Worm (Caenorhabditis elegans): ENCODE data around the gene C54E10.10.
A peak's percentile ranks its signal among the peaks of the same experiment; 100 is the strongest.

C54E10.10 gene

ce11 chrV:18803260-18803659 lies at the start of gene C54E10.10:
Gene C54E10.10 (minus strand): TSS chrV:18803360.
- TF ChIP-seq K02D7.2 (tag; optimal IDR thresholded peaks at IDR 0.05), result no peak
- no peak for TF ChIP-seq ref-2 (tag; optimal IDR thresholded peaks at IDR 0.05)
- no peak for TF ChIP-seq Y22D7AL.16 (tag; optimal IDR thresholded peaks at IDR 0.05)
- no peak for TF ChIP-seq mec-3 (tag; optimal IDR thresholded peaks at IDR 0.05; ENCODE audit: borderline replicate concordance)

DNA sequence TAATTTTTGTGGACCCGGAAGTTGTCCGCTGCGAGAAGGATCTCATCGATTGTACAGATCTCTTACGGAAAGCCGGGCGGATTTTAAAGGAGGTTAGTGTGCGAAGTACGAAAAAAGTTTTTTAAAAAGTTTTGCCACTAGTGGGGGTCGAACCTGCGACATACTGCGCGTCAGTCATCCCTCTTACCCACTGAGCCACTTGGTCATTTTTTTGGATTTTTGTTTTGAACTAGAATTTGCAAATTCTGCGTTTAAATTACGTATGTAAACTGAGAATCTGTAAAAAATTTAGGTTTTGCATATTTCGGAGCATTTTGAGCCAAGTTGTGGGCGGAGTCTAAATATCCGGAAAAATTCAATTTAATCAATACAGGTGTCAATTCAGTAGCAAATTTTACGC lies 45.4 kb upstream of the C54E10.10 start:
- no peak for TF ChIP-seq fkh-6 (tag; optimal IDR thresholded peaks at IDR 0.05)
- no peak for TF ChIP-seq F13H6.1 (tag; optimal IDR thresholded peaks at IDR 0.05)
- no peak for TF ChIP-seq elt-2 (tag; optimal IDR thresholded peaks at IDR 0.05)
- no peak for TF ChIP-seq rnt-1 (tag; optimal IDR thresholded peaks at IDR 0.05)
- TF ChIP-seq tbx-7 (tag; optimal IDR thresholded peaks at IDR 0.05), result no peak
- no peak for TF ChIP-seq ama-1 (optimal IDR thresholded peaks at IDR 0.05)
- TF ChIP-seq ceh-22 (tag; optimal IDR thresholded peaks at IDR 0.05), result no peak
- no peak for TF ChIP-seq ceh-34 (tag; optimal IDR thresholded peaks at IDR 0.05)
- no peak for TF ChIP-seq hlh-6 (tag; optimal IDR thresholded peaks at IDR 0.05)
- TF ChIP-seq Y22D7AL.16 (tag; optimal IDR thresholded peaks at IDR 0.05), result no peak
- no peak for TF ChIP-seq unc-3 (GFP tag; conservative IDR thresholded peaks at IDR 0.05)
- no peak for TF ChIP-seq unc-3 (tag; optimal IDR thresholded peaks at IDR 0.05)
- TF ChIP-seq pha-4 (tag; optimal IDR thresholded peaks at IDR 0.05), result no peak
- TF ChIP-seq ets-4 (tag; optimal IDR thresholded peaks at IDR 0.05), result no peak
- no peak for TF ChIP-seq ref-2 (tag; optimal IDR thresholded peaks at IDR 0.05)
- TF ChIP-seq ceh-19 (GFP tag; optimal IDR thresholded peaks at IDR 0.05), result no peak
- no peak for TF ChIP-seq hlh-13 (GFP tag; optimal IDR thresholded peaks at IDR 0.05)
- TF ChIP-seq ahr-1 (tag; optimal IDR thresholded peaks at IDR 0.05), result no peak
- no peak for TF ChIP-seq pat-9 (tag; optimal IDR thresholded peaks at IDR 0.05)

DNA sequence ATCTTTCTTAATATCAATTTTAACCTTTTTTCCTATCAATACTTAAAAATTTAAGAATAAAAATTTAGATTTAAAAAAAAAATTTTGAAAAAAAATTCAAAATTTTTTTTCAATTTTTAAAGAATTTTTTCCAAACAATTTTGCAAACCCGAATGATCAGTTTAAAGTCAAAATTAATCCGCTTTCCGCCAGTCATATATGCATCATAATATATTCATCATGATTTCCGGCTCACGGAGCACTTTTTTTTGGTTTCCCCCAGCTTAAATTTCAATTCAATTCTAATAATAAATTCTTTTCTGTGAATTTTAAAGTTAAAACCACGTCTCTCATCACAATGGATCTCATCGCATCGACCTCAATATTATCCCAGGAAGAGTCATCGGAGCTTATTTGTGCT lies 43.3 kb upstream of the C54E10.10 start, which contains the start of gene nhr-230:
Gene nhr-230 (plus strand): TSS at position 301 of the 400 bp plus-strand sequence.
- TF ChIP-seq elt-2 (tag; optimal IDR thresholded peaks at IDR 0.05) (no peak), ahr-1 (tag; optimal IDR thresholded peaks at IDR 0.05) (no peak), pha-2 (tag; optimal IDR thresholded peaks at IDR 0.05) (no peak), ceh-30 (tag; optimal IDR thresholded peaks at IDR 0.05) (no peak), ceh-9 (tag; optimal IDR thresholded peaks at IDR 0.05) (no peak), dmd-4 (tag; optimal IDR thresholded peaks at IDR 0.05; ENCODE audit: borderline replicate concordance) (no peak), lim-6 (tag; optimal IDR thresholded peaks at IDR 0.05) (no peak), fax-1 (tag; optimal IDR thresholded peaks at IDR 0.05) (no peak), pros-1 (tag; optimal IDR thresholded peaks at IDR 0.05) (no peak), npax-4 (tag; optimal IDR thresholded peaks at IDR 0.05) (no peak), hlh-30 (tag; optimal IDR thresholded peaks at IDR 0.05; ENCODE audit: insufficient read depth) (no peak), hlh-13 (GFP tag; optimal IDR thresholded peaks at IDR 0.05) (no peak), tbx-2 (tag; optimal IDR thresholded peaks at IDR 0.05) (no peak), ceh-18 (tag; optimal IDR thresholded peaks at IDR 0.05) (no peak), fkh-10 (GFP tag; optimal IDR thresholded peaks at IDR 0.05) (no peak)

DNA sequence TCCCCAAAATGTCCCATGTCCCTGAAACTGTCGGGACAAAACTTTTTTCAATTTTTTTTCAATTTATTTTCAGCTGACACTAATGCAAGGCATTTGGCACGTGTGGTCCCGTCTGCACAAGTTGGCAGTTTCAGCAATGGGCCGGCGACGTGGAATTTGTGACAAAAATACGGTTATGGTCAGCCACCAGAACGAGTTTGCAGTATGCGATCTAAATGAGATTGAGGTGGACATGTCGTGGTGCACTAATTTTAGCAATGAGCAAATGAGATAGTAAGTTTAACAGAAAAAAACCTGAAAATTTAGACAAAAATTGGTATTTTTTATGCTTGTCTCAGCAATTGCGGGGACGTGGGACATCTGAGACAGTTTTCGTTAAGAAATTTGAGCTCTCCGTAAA lies 39.3 kb upstream of the C54E10.10 start:
- TF ChIP-seq pros-1 (tag; optimal IDR thresholded peaks at IDR 0.05), result no peak

DNA sequence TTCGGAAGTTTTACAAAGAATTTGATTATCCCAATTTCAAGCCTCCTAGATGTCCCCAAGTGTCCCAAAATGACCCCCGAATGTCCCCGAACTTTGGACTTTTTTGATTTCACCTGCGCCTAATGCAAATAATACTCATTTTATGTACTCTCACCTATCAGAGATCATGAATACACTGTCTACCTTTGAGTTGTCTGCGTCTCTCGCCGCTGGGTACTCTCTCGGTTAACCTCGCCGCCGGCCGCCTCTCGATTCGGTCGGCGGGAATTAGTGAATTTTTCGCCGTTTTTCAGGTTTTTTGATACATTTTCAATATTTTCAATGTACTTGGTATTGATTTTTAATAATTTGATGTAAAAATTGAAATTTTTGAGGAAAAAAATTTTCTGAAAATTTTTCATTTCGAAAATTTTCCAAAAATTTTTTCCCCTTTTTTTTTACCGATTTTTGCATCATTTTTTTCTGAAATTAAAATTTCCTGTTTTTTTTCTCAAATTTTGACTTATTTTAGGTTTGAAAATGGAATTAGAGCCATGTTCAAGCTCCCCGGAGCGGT lies 35.7 kb upstream of the C54E10.10 start, which contains the start of gene nhr-65:
Gene nhr-65 (plus strand): TSS at position 506 of the 556 bp plus-strand sequence.
- no peak for TF ChIP-seq hlh-13 (GFP tag; optimal IDR thresholded peaks at IDR 0.05)
- TF ChIP-seq nfya-1 (tag; optimal IDR thresholded peaks at IDR 0.05), result peak; percentile 17
- TF ChIP-seq npax-4 (tag; optimal IDR thresholded peaks at IDR 0.05), result no peak
- TF ChIP-seq che-1 (tag; optimal IDR thresholded peaks at IDR 0.05), result no peak

Data from whole organism, late embryonic.